Worm (Caenorhabditis elegans) whole organism, young adult: ENCODE results near the gene algn-2.

Experiments
- D2030.7 ChIP-seq: fragments of 200-800 bp; sonication (Bioruptor generic); IDR thresholded peaks from 2 replicates; pipeline ENCODE4 v1.3.6; 2022; ENCODE audit warnings: missing genetic modification reagents, missing genetic modification characterization, missing compliant biosample characterization
- F23B12.7 ChIP-seq: sonication (generic microtip); optimal IDR thresholded peaks from 2 replicates; lab custom pipeline; 2017; ENCODE audit warnings: missing genetic modification characterization, mild to moderate bottlenecking, missing compliant biosample characterization, antibody characterized with exemption, moderate library complexity; ENCODE audit not compliant: insufficient read depth
- ceh-40 ChIP-seq: fragments of 200-800 bp; sonication (Bioruptor generic); IDR thresholded peaks from 2 replicates; pipeline ENCODE4 v1.3.6; 2022; ENCODE audit warnings: missing genetic modification characterization, missing compliant biosample characterization
- ceh-79 ChIP-seq: sonication (generic microtip); optimal IDR thresholded peaks from 2 replicates; lab custom pipeline; 2017; ENCODE audit warnings: mild to moderate bottlenecking, missing genetic modification characterization, missing compliant biosample characterization
- ceh-91 ChIP-seq: fragments of 200-800 bp; sonication (Bioruptor generic); IDR thresholded peaks from 2 replicates; pipeline ENCODE4 v1.3.6; 2022; ENCODE audit warnings: missing genetic modification reagents, missing genetic modification characterization, missing compliant biosample characterization
- egrh-3 ChIP-seq: fragments of 200-800 bp; sonication (Bioruptor generic); IDR thresholded peaks from 2 replicates; pipeline ENCODE4 v1.3.6; 2022; ENCODE audit warnings: missing genetic modification reagents, missing genetic modification characterization, missing compliant biosample characterization
- hlh-26 ChIP-seq: fragments of 200-800 bp; sonication (Bioruptor generic); conservative IDR thresholded peaks from 2 replicates; pipeline ENCODE4 v1.3.6; 2022; ENCODE audit warnings: missing genetic modification reagents, missing genetic modification characterization, missing compliant biosample characterization
- hrde-1 ChIP-seq: sonication (generic microtip); optimal IDR thresholded peaks from 2 replicates; lab custom pipeline; 2016; ENCODE audit warnings: missing genetic modification characterization, mild to moderate bottlenecking, missing compliant biosample characterization, moderate library complexity, missing genotype, missing genetic modification reagents, borderline replicate concordance
- tbp1 ChIP-seq: fragments of 200-800 bp; sonication (Bioruptor generic); optimal IDR thresholded peaks from 2 replicates; lab custom pipeline; 2018; ENCODE audit warnings: mild to moderate bottlenecking, missing genetic modification characterization, missing compliant biosample characterization
- ztf-3 ChIP-seq: fragments of 200-800 bp; sonication (Bioruptor generic); optimal IDR thresholded peaks from 2 replicates; lab custom pipeline; 2018; ENCODE audit warnings: mild to moderate bottlenecking, missing genetic modification characterization, missing compliant biosample characterization

DNA sequence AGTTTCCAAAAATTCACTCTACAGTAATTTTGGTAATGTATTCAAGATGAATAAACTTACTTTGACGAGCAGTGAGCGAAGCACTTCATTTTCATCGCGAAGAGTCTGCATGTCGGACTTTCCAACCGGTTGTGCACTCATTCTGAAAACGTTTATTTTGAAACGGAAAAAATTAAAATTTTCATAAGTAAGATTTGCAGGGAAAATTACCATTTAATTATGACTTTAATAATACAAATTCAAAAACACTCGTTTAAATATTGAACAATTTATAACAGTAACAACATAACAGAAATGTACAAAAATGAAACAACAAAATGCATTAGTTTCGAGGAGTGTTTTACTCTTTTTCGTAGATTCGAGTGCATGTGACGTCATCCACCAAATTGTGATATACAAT, 37.4 kb downstream of the algn-2 start, which contains the start of the genes EEED8.13 and EEED8.18:
- TF ChIP-seq tbp1 (GFP tag; lab: Kevin White, UChicago) (no peak), F23B12.7 (no peak), ceh-40 (GFP tag; lab: Robert Waterston, UW) (no peak), D2030.7 (GFP tag; lab: Robert Waterston, UW) (no peak), egrh-3 (GFP tag; lab: Robert Waterston, UW) (no peak), ztf-3 (no peak), ceh-79 (tag; lab: Kevin White, UChicago) (no peak), hlh-26 (GFP tag; lab: Robert Waterston, UW) (no peak), ceh-91 (no peak), hrde-1 (tag; lab: Kevin White, UChicago) (no peak)
